Fruit fly (Drosophila melanogaster) whole organism, prepupa: Measurements from ENCODE around the gene CG6013.

Experiments
- CG10669 ChIP-seq: fragments of 200-800 bp; sonication (Bioruptor generic); optimal IDR thresholded peaks from 3 replicates; lab custom pipeline; 2018; ENCODE audit warnings: missing biosample characterization, mild to moderate bottlenecking, missing genetic modification characterization, moderate library complexity
- CG16779 ChIP-seq: fragments of 200-800 bp; sonication (Bioruptor generic); optimal IDR thresholded peaks from 3 replicates; lab custom pipeline; 2017; ENCODE audit warnings: missing biosample characterization, mild to moderate bottlenecking, missing genetic modification characterization
- CG34406 ChIP-seq: fragments of 200-800 bp; sonication (Bioruptor generic); optimal IDR thresholded peaks from 3 replicates; lab custom pipeline; 2016; ENCODE audit warnings: missing biosample characterization, missing genetic modification characterization
- CG6808 ChIP-seq: fragments of 200-800 bp; sonication (Bioruptor generic); optimal IDR thresholded peaks from 3 replicates; lab custom pipeline; 2017; ENCODE audit warnings: missing biosample characterization, missing genetic modification characterization, mild to moderate bottlenecking, moderate library complexity, missing genetic modification reagents
- CG7368 ChIP-seq: fragments of 200-800 bp; sonication (Bioruptor generic); optimal IDR thresholded peaks from 3 replicates; lab custom pipeline; 2016; ENCODE audit warnings: missing biosample characterization, missing genetic modification characterization
- Eip78C ChIP-seq: fragments of 200-800 bp; sonication (Bioruptor generic); peaks from one replicate; lab custom pipeline; 2016; ENCODE audit warnings: missing biosample characterization, missing genetic modification characterization
- Ets96B ChIP-seq: fragments of 200-800 bp; optimal IDR thresholded peaks from 2 replicates; lab custom pipeline; 2019; ENCODE audit warnings: missing biosample characterization, mild to moderate bottlenecking, missing genetic modification characterization, moderate library complexity
- Hr4 ChIP-seq: fragments of 200-800 bp; sonication (Bioruptor generic); optimal IDR thresholded peaks from 3 replicates; lab custom pipeline; 2016; ENCODE audit warnings: missing biosample characterization, missing genetic modification characterization
- Sox14 ChIP-seq: fragments of 200-800 bp; sonication (Bioruptor generic); optimal IDR thresholded peaks from 3 replicates; lab custom pipeline; 2016; ENCODE audit warnings: missing biosample characterization, missing genetic modification characterization
- dsx ChIP-seq: fragments of 200-800 bp; optimal IDR thresholded peaks from 3 replicates; lab custom pipeline; 2019; ENCODE audit warnings: missing biosample characterization, mild to moderate bottlenecking, missing genetic modification characterization, moderate library complexity; ENCODE audit not compliant: poor library complexity, severe bottlenecking
- fkh ChIP-seq: fragments of 200-800 bp; sonication (Bioruptor generic); optimal IDR thresholded peaks from 3 replicates; lab custom pipeline; 2017; ENCODE audit warnings: missing biosample characterization, mild to moderate bottlenecking, missing genetic modification characterization, moderate library complexity
- ss ChIP-seq, 2 experiments: fragments of 200-800 bp; sonication (Bioruptor generic); optimal IDR thresholded peaks; 2 replicates in 1 of 2; 3 replicates in 1 of 2; lab custom pipeline; 2017 to 2018; ENCODE audit warnings: mild to moderate bottlenecking in 2 of 2, missing biosample characterization in 2 of 2, missing genetic modification characterization in 2 of 2, moderate library complexity in 1 of 2

CG6013 gene

dm6 chr3R:19079140-19079539 is 47.8 kb downstream of the CG6013 start (continued):
- TF ChIP-seq CG34406 (GFP tag; lab: Kevin White, UChicago) (no peak), Hr4 (GFP tag; lab: Kevin White, UChicago) (peak; percentile 12)
- TF ChIP-seq, all 60 proteins: peak for 19

- TF ChIP-seq CG10669 (no peak), Eip78C (GFP tag; lab: Kevin White, UChicago) (peak; percentile 38), dsx (GFP tag; lab: Kevin White, UChicago) (peak; percentile 2), ss (GFP tag; optimal IDR thresholded peaks at IDR 0.05; lab: Kevin White, UChicago) (peak in 1 of 2 experiments; percentile 76), CG6808 (no peak), Ets96B (no peak), CG7368 (GFP tag; lab: Kevin White, UChicago) (no peak), CG16779 (no peak), Sox14 (no peak), fkh (GFP tag; lab: Kevin White, UChicago) (no peak)
- TF ChIP-seq, all 60 proteins: peak for 3
Measured at dm6 chr3R:19080656-19081364, 49.5 kb downstream of the CG6013 start.
